Worm (Caenorhabditis elegans) whole organism, L1 larva: Measurements from ENCODE around the gene rga-9.

Source experiments
- C34B4.2 ChIP-seq: sonication (generic microtip); optimal IDR thresholded peaks from 2 replicates; lab custom pipeline; 2017; ENCODE audit warnings: mild to moderate bottlenecking, missing genetic modification characterization, missing compliant biosample characterization
- F16B12.6 ChIP-seq: fragments of 150-350 bp; optimal IDR thresholded peaks from 2 replicates; lab custom pipeline; 2014; ENCODE audit warnings: missing biosample characterization, missing genetic modification characterization
- aha-1 ChIP-seq: fragments of 150-350 bp; optimal IDR thresholded peaks from 2 replicates; lab custom pipeline; 2014; ENCODE audit warnings: missing biosample characterization, missing genetic modification characterization
- alr-1 ChIP-seq: fragments of 200-800 bp; sonication (Bioruptor generic); optimal IDR thresholded peaks from 2 replicates; lab custom pipeline; 2018; ENCODE audit warnings: borderline replicate concordance, mild to moderate bottlenecking, missing genetic modification characterization, missing compliant biosample characterization
- blmp-1 ChIP-seq: fragments of 150-350 bp; optimal IDR thresholded peaks from 2 replicates; lab custom pipeline; 2014; ENCODE audit warnings: missing biosample characterization, missing genetic modification characterization
- ceh-63 ChIP-seq: fragments of 200-800 bp; sonication (Bioruptor generic); optimal IDR thresholded peaks from 2 replicates; lab custom pipeline; 2018; ENCODE audit warnings: mild to moderate bottlenecking, missing genetic modification characterization, missing compliant biosample characterization
- ceh-90 ChIP-seq: sonication (generic microtip); optimal IDR thresholded peaks from 2 replicates; lab custom pipeline; 2016; ENCODE audit warnings: missing genetic modification characterization, missing compliant biosample characterization
- dpl-1 ChIP-seq, 3 experiments: fragments of 150-350 bp in 2 of 3; sonication (generic microtip) in 1 of 3; optimal IDR thresholded peaks; 2 replicates each; lab custom pipeline; 2014 to 2017; ENCODE audit warnings: missing biosample characterization in 3 of 3, missing genetic modification characterization in 3 of 3, missing genetic modification reagents in 3 of 3
- dsc-1 ChIP-seq: sonication (generic microtip); optimal IDR thresholded peaks from 2 replicates; lab custom pipeline; 2016; ENCODE audit warnings: mild to moderate bottlenecking, missing genetic modification characterization, missing compliant biosample characterization
- efl-1 ChIP-seq, 4 experiments: fragments of 150-350 bp; optimal IDR thresholded peaks in 3 of 4; peaks in 1 of 4; 1 replicate in 1 of 4; 2 replicates in 3 of 4; lab custom pipeline; 2014; ENCODE audit warnings: missing biosample characterization in 2 of 4, missing genetic modification characterization in 2 of 4, missing genetic modification reagents in 2 of 4
- egl-27 ChIP-seq, 2 experiments: fragments of 150-350 bp in 1 of 2; sonication (generic microtip); optimal IDR thresholded peaks; 3 replicates each; lab custom pipeline; 2017 to 2018; ENCODE audit warnings: missing biosample characterization in 2 of 2, missing genetic modification characterization in 2 of 2, missing genetic modification reagents in 2 of 2
- elt-2 ChIP-seq: sonication (generic microtip); optimal IDR thresholded peaks from 2 replicates; lab custom pipeline; 2016; ENCODE audit warnings: missing genetic modification characterization, mild to moderate bottlenecking, inconsistent platforms, missing compliant biosample characterization, missing genetic modification reagents
- fkh-10 ChIP-seq: sonication (generic microtip); optimal IDR thresholded peaks from 2 replicates; lab custom pipeline; 2017; ENCODE audit warnings: missing biosample characterization, missing genetic modification reagents, missing genetic modification characterization
- fkh-4 ChIP-seq: sonication (generic microtip); optimal IDR thresholded peaks from 2 replicates; lab custom pipeline; 2016; ENCODE audit warnings: missing compliant biosample characterization, missing genetic modification characterization, borderline replicate concordance
- fkh-8 ChIP-seq: sonication (generic microtip); optimal IDR thresholded peaks from 2 replicates; lab custom pipeline; 2016; ENCODE audit warnings: mild to moderate bottlenecking, missing genetic modification characterization, missing compliant biosample characterization
- hlh-17 ChIP-seq: fragments of 200-800 bp; sonication (Bioruptor generic); optimal IDR thresholded peaks from 2 replicates; lab custom pipeline; 2018; ENCODE audit warnings: missing genetic modification characterization, mild to moderate bottlenecking, missing compliant biosample characterization, moderate library complexity, borderline replicate concordance
- irx-1 ChIP-seq: sonication (generic microtip); optimal IDR thresholded peaks from 2 replicates; lab custom pipeline; 2016; ENCODE audit warnings: missing genetic modification characterization, missing compliant biosample characterization
- isw-1 ChIP-seq: fragments of 200-800 bp; sonication (Bioruptor generic); IDR thresholded peaks from 2 replicates; pipeline ENCODE4 v1.3.6; 2022; ENCODE audit warnings: missing genetic modification characterization, missing compliant biosample characterization
- lin-14 ChIP-seq: fragments of 200-800 bp; sonication (Bioruptor generic); optimal IDR thresholded peaks from 2 replicates; lab custom pipeline; 2018; ENCODE audit warnings: mild to moderate bottlenecking, missing genetic modification characterization, moderate library complexity, missing compliant biosample characterization
- lin-15B ChIP-seq: fragments of 150-350 bp; sonication (generic microtip); optimal IDR thresholded peaks from 3 replicates; lab custom pipeline; 2014; ENCODE audit warnings: missing biosample characterization, missing genetic modification characterization
- lsy-2 ChIP-seq, 2 experiments: fragments of 150-350 bp; optimal IDR thresholded peaks; 2 replicates each; lab custom pipeline; 2014; ENCODE audit warnings: missing biosample characterization in 2 of 2, missing genetic modification characterization in 2 of 2
- mdl-1 ChIP-seq, 2 experiments: fragments of 150-350 bp; optimal IDR thresholded peaks; 2 replicates each; lab custom pipeline; 2014 to 2017; ENCODE audit warnings: missing biosample characterization in 2 of 2, missing genetic modification characterization in 2 of 2, inconsistent platforms in 1 of 2
- nhr-11 ChIP-seq: fragments of 150-350 bp; optimal IDR thresholded peaks from 2 replicates; lab custom pipeline; 2014; ENCODE audit warnings: missing biosample characterization, missing genetic modification characterization
- nhr-77 ChIP-seq: fragments of 150-350 bp; optimal IDR thresholded peaks from 2 replicates; lab custom pipeline; 2014; ENCODE audit warnings: missing biosample characterization, missing genetic modification characterization
- nhr-90 ChIP-seq: sonication (generic microtip); optimal IDR thresholded peaks from 2 replicates; lab custom pipeline; 2016; ENCODE audit warnings: mild to moderate bottlenecking, missing genetic modification characterization, missing compliant biosample characterization; ENCODE audit not compliant: poor library complexity
- pqm-1 ChIP-seq: sonication (generic microtip); optimal IDR thresholded peaks from 3 replicates; lab custom pipeline; 2017; ENCODE audit warnings: missing biosample characterization, missing genetic modification characterization
- rnt-1 ChIP-seq: sonication (generic microtip); optimal IDR thresholded peaks from 2 replicates; lab custom pipeline; 2016; ENCODE audit warnings: mild to moderate bottlenecking, missing genetic modification characterization, moderate library complexity, missing compliant biosample characterization
- sup-37 ChIP-seq: fragments of 200-800 bp; sonication (Bioruptor generic); optimal IDR thresholded peaks from 2 replicates; lab custom pipeline; 2018; ENCODE audit warnings: mild to moderate bottlenecking, missing genetic modification characterization, missing compliant biosample characterization
- swsn-7 ChIP-seq: sonication (generic microtip); optimal IDR thresholded peaks from 2 replicates; lab custom pipeline; 2016; ENCODE audit warnings: missing genetic modification characterization, missing compliant biosample characterization
- tbx-2 ChIP-seq: sonication (generic microtip); optimal IDR thresholded peaks from 2 replicates; lab custom pipeline; 2016; ENCODE audit warnings: missing genetic modification characterization, missing compliant biosample characterization
- unc-130 ChIP-seq: fragments of 150-350 bp; optimal IDR thresholded peaks from 2 replicates; lab custom pipeline; 2017; ENCODE audit warnings: missing biosample characterization, missing genetic modification characterization, inconsistent platforms
- unc-30 ChIP-seq: sonication (generic microtip); optimal IDR thresholded peaks from 2 replicates; lab custom pipeline; 2017; ENCODE audit warnings: missing biosample characterization, missing genetic modification characterization
- unc-98 ChIP-seq: fragments of 200-800 bp; sonication (Bioruptor generic); IDR thresholded peaks from 2 replicates; pipeline ENCODE4 v1.3.6; 2022; ENCODE audit warnings: missing genetic modification characterization, missing compliant biosample characterization
- zag-1 ChIP-seq: fragments of 150-350 bp; optimal IDR thresholded peaks from 2 replicates; lab custom pipeline; 2014; ENCODE audit warnings: missing biosample characterization, missing genetic modification characterization
- zip-4 ChIP-seq: fragments of 200-800 bp; sonication (Bioruptor generic); optimal IDR thresholded peaks from 2 replicates; lab custom pipeline; 2018; ENCODE audit warnings: mild to moderate bottlenecking, missing genetic modification characterization, moderate library complexity, missing compliant biosample characterization

Gene rga-9

ce11 chrII:15235597-15235996 lies 32.4 kb upstream of the rga-9 start:
- TF ChIP-seq ceh-63 (GFP tag; lab: Kevin White, UChicago) (no peak), lin-15B (tag; lab: Kevin White, UChicago) (no peak)

- TF ChIP-seq nhr-90 (tag; lab: Kevin White, UChicago) (no peak), lsy-2 (tag; optimal IDR thresholded peaks at IDR 0.05; lab: Kevin White, UChicago) (no peak), nhr-77 (tag; lab: Kevin White, UChicago) (no peak), fkh-10 (GFP tag; lab: Kevin White, UChicago) (no peak), ceh-90 (tag; lab: Kevin White, UChicago) (no peak), tbx-2 (tag; lab: Kevin White, UChicago) (no peak), C34B4.2 (tag; lab: Kevin White, UChicago) (no peak), isw-1 (no peak), dpl-1 (GFP tag; optimal IDR thresholded peaks at IDR 0.05; lab: Kevin White, UChicago) (no peak), zip-4 (no peak), egl-27 (tag; optimal IDR thresholded peaks at IDR 0.05; lab: Kevin White, UChicago) (no peak), blmp-1 (tag; lab: Kevin White, UChicago) (no peak), fkh-8 (tag; lab: Kevin White, UChicago) (no peak), zag-1 (no peak), aha-1 (tag; lab: Kevin White, UChicago) (no peak)
These were observed 30.9 kb upstream of the rga-9 start for ce11 chrII:15237160-15237559.

ce11 chrII:15239681-15240080 lies 28.3 kb upstream of the rga-9 start:
- TF ChIP-seq unc-30 (tag; lab: Kevin White, UChicago), result no peak
- no peak for TF ChIP-seq unc-98
- TF ChIP-seq swsn-7, result no peak
- TF ChIP-seq blmp-1 (tag; lab: Kevin White, UChicago), result no peak
- no peak for TF ChIP-seq lin-14 (GFP tag; lab: Kevin White, UChicago)
- TF ChIP-seq mdl-1 (tag; optimal IDR thresholded peaks at IDR 0.05; lab: Kevin White, UChicago), result no peak
- TF ChIP-seq unc-130, result no peak
- TF ChIP-seq F16B12.6 (tag; lab: Kevin White, UChicago), result no peak
- no peak for TF ChIP-seq sup-37 (GFP tag; lab: Kevin White, UChicago)
- no peak for TF ChIP-seq pqm-1 (tag; lab: Kevin White, UChicago)
- no peak for TF ChIP-seq irx-1 (tag; lab: Kevin White, UChicago)

ce11 chrII:15244870-15245269 lies 23.1 kb upstream of the rga-9 start:
- TF ChIP-seq efl-1 (optimal IDR thresholded peaks at IDR 0.05; lab: Kevin White, UChicago) (no peak), efl-1 (GFP tag; optimal IDR thresholded peaks at IDR 0.05 in 1 of 2; lab: Kevin White, UChicago) (peak in 1 of 2 experiments; percentile 67), fkh-4 (tag; lab: Kevin White, UChicago) (no peak), unc-130 (no peak), hlh-17 (GFP tag; lab: Kevin White, UChicago) (no peak)

DNA sequence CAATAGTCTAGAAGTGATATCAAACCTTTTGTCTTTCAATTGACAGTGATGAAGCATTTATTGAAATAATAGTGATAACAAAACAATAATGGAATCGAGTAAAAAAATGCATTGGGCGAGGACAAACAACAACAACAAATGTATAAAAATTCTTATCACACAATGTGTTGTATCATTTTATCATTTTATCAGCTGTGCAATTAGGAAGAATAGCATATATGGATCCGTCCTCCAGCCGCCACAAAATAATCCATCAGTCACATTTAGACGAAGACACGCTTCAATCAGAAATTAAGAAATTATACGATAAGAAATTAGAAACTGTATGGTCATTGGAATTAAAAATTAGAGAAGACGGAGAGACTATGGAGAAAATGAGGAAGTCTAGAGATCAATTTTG lies 16.4 kb upstream of the rga-9 start, which contains the start of gene tig-3:
TSS of gene tig-3 (minus strand) at position 200 of the 400 bp plus-strand sequence.
- TF ChIP-seq nhr-11 (tag; lab: Kevin White, UChicago) (no peak), dsc-1 (no peak), alr-1 (tag; lab: Kevin White, UChicago) (no peak), elt-2 (peak; percentile 74), rnt-1 (tag; lab: Kevin White, UChicago) (no peak), fkh-10 (GFP tag; lab: Kevin White, UChicago) (no peak)
